Worm (Caenorhabditis elegans): ENCODE results near the gene ins-19.

The ins-19 gene

DNA sequence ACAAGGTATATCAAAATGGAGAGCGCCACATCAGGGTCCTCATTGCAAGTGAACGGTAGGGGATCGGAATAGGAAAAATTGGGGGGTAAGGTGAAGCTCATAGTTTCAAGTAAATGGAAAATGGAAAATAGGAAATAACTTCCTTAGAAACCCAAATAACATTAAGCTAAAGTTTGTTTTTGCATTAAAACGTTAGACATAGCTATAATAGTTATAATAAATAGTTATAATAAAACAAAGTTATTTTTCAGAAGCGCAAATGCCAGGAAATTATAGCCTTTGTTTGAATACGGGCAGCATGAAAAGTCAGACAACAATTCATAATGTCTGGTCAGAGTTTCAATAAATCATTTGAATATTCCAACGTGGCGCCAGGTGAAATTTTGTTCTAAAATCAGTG, 25.7 kb downstream of the ins-19 start, which contains the start of gene srg-24:
Gene srg-24, minus strand, starts transcription at position 101 of the 400 bp plus-strand sequence.
- TF ChIP-seq ceh-100 (GFP tag; IDR thresholded peaks at IDR 0.05) (no peak), rpc-1 (optimal IDR thresholded peaks at IDR 0.05) (no peak), rpc-1 (tag; optimal IDR thresholded peaks at IDR 0.05) (no peak), snpc-4 (GFP tag; optimal IDR thresholded peaks at IDR 0.05) (no peak), snpc-4 (tag; optimal IDR thresholded peaks at IDR 0.05) (no peak), gei-17 (GFP tag; optimal IDR thresholded peaks at IDR 0.05) (no peak)

ce11 chrII:3096857-3097256, 29.4 kb downstream of the ins-19 start, which contains the start of gene Y25C1A.14:
Gene Y25C1A.14, minus strand, starts transcription at chrII:3096957.
- TF ChIP-seq K11D2.4 (GFP tag; IDR thresholded peaks at IDR 0.05) (no peak), snpc-1.1 (tag; optimal IDR thresholded peaks at IDR 0.05; ENCODE audit: insufficient read depth) (no peak), F49E8.2 (tag; optimal IDR thresholded peaks at IDR 0.05; ENCODE audit: insufficient read depth) (no peak)

ce11 chrII:3096060-3096459, 30.2 kb downstream of the ins-19 start, which contains the start of gene srg-23:
Gene srg-23, minus strand, starts transcription at chrII:3096160.
- TF ChIP-seq lir-1 (GFP tag; conservative IDR thresholded peaks at IDR 0.05) (no peak), B0336.3 (GFP tag; IDR thresholded peaks at IDR 0.05) (no peak), egl-44 (GFP tag; IDR thresholded peaks at IDR 0.05) (no peak)

DNA sequence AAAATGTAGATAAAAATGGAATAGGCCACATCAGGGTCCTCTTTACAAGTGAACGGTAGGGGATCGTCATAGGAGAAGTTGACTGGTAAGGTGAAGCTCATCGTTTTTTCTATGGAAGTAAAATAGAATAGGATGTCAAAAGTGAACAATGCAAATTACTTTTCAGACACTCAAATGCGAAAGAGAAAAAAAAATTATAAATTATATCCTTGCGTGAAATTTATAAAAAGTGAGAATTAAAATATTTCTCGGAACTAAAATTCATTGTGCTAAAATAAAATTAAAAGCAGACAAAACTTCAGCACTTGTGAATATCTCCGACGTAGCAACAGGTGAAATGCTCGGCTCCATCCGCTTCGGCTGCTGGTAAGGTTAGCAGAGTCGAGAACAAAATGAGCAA, 32.9 kb downstream of the ins-19 start, which contains the start of gene srg-22:
Gene srg-22, minus strand, starts transcription at position 101 of the 400 bp plus-strand sequence.
- no peak for TF ChIP-seq ceh-100 (GFP tag; IDR thresholded peaks at IDR 0.05)
- TF ChIP-seq madf-10 (tag; optimal IDR thresholded peaks at IDR 0.05), result no peak
- TF ChIP-seq rpc-1 (optimal IDR thresholded peaks at IDR 0.05), result no peak
- TF ChIP-seq rpc-1 (tag; optimal IDR thresholded peaks at IDR 0.05), result no peak
- TF ChIP-seq B0035.1 (tag; optimal IDR thresholded peaks at IDR 0.05), result no peak
- TF ChIP-seq zim-3 (tag; optimal IDR thresholded peaks at IDR 0.05), result no peak
- TF ChIP-seq lir-1 (GFP tag; conservative IDR thresholded peaks at IDR 0.05), result no peak
- no peak for TF ChIP-seq ceh-91 (GFP tag; IDR thresholded peaks at IDR 0.05)
- no peak for TF ChIP-seq F23B12.7 (tag; optimal IDR thresholded peaks at IDR 0.05; ENCODE audit: insufficient read depth)
- no peak for TF ChIP-seq attf-6 (GFP tag; IDR thresholded peaks at IDR 0.05)
- no peak for TF ChIP-seq ztf-25 (GFP tag; IDR thresholded peaks at IDR 0.05)
- TF ChIP-seq F39B2.1 (GFP tag; IDR thresholded peaks at IDR 0.05), result no peak
- no peak for TF ChIP-seq bed-2 (GFP tag; IDR thresholded peaks at IDR 0.05)
- TF ChIP-seq hlh-12 (tag; optimal IDR thresholded peaks at IDR 0.05), result no peak
- no peak for TF ChIP-seq nhr-179 (tag; optimal IDR thresholded peaks at IDR 0.05)
- TF ChIP-seq ceh-58 (GFP tag; IDR thresholded peaks at IDR 0.05), result no peak
- TF ChIP-seq F22D6.2 (tag; optimal IDR thresholded peaks at IDR 0.05), result no peak
- TF ChIP-seq nfya-2 (GFP tag; IDR thresholded peaks at IDR 0.05), result no peak
- no peak for TF ChIP-seq egl-18 (GFP tag; IDR thresholded peaks at IDR 0.05)
- no peak for TF ChIP-seq ceh-40 (GFP tag; IDR thresholded peaks at IDR 0.05)

- TF ChIP-seq ccch-3 (GFP tag; optimal IDR thresholded peaks at IDR 0.05) (no peak), ZK185.1 (tag; optimal IDR thresholded peaks at IDR 0.05; ENCODE audit: poor library complexity, severe bottlenecking) (no peak), hmg-20 (GFP tag; IDR thresholded peaks at IDR 0.05) (no peak), ztf-28 (GFP tag; IDR thresholded peaks at IDR 0.05) (no peak), ceh-91 (GFP tag; IDR thresholded peaks at IDR 0.05) (no peak), ztf-26 (tag; optimal IDR thresholded peaks at IDR 0.05) (no peak), dpl-1 (GFP tag; optimal IDR thresholded peaks at IDR 0.05) (no peak), madf-8 (GFP tag; conservative IDR thresholded peaks at IDR 0.05) (no peak), F49E8.2 (tag; optimal IDR thresholded peaks at IDR 0.05; ENCODE audit: insufficient read depth) (no peak), bed-2 (GFP tag; IDR thresholded peaks at IDR 0.05) (no peak), atf-7 (tag; optimal IDR thresholded peaks at IDR 0.05) (no peak), lir-1 (GFP tag; conservative IDR thresholded peaks at IDR 0.05) (no peak), ztf-18 (tag; optimal IDR thresholded peaks at IDR 0.05) (no peak), B0336.3 (GFP tag; IDR thresholded peaks at IDR 0.05) (no peak), xnd-1 (tag; optimal IDR thresholded peaks at IDR 0.05) (no peak), athp-1 (tag; optimal IDR thresholded peaks at IDR 0.05) (no peak), K11D2.4 (GFP tag; IDR thresholded peaks at IDR 0.05) (no peak), ztf-3 (GFP tag; optimal IDR thresholded peaks at IDR 0.05) (no peak), egl-18 (GFP tag; IDR thresholded peaks at IDR 0.05) (no peak), akir-1 (GFP tag; optimal IDR thresholded peaks at IDR 0.05) (no peak)
These were observed 35.0 kb downstream of the ins-19 start, which contains the start of gene srg-21 for ce11 chrII:3091268-3091667. Gene srg-21, minus strand, starts transcription at chrII:3091368.
